Worm (Caenorhabditis elegans): ENCODE results near the gene fbxa-141.

ce11 chrX:14470687-14471086, 42.0 kb downstream of the fbxa-141 start, which contains the start of gene M163.10:
- TF ChIP-seq ztf-29 (GFP tag; IDR thresholded peaks at IDR 0.05): no peak
- no peak for TF ChIP-seq klf-2 (GFP tag; conservative IDR thresholded peaks at IDR 0.05)
- no peak for TF ChIP-seq T22C8.4 (GFP tag; IDR thresholded peaks at IDR 0.05)
- TF ChIP-seq cog-1 (tag; optimal IDR thresholded peaks at IDR 0.05): no peak
- no peak for TF ChIP-seq ref-1 (GFP tag; conservative IDR thresholded peaks at IDR 0.05)
- TF ChIP-seq ztf-23 (GFP tag; IDR thresholded peaks at IDR 0.05): no peak
- TF ChIP-seq med-1 (GFP tag; optimal IDR thresholded peaks at IDR 0.05; ENCODE audit: insufficient read depth): no peak

Measured in whole organism, midembryonic.